Fruit fly (Drosophila melanogaster): Measurements from ENCODE around the gene Lip2.

Lip2 gene

DNA sequence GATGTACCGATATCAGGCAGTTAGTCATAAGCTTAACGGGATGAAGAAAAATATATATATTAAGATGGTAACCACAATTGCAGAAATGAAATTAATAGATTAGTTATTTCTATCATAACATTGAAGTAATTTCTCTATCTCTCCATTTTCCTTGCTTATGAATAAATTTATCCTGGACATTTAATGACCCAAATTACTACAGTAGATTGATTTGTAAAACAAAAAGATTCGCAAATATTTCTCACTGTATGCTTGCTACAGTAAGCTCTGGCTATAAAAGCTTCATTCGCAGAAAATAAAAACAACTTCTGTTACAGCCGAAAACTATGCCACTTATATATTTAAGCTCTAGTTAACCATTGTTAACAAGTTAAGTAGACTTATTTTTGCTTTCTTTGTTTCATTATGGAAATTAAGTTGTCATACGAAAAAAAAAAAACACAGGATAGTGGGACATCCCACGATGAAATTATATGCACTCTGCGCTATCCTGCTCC lies 28.6 kb downstream of the Lip2 start, which contains the start of gene CG17105:
Gene CG17105, plus strand, starts transcription at position 447 of the 497 bp plus-strand sequence.
- TF ChIP-seq fru (GFP tag; optimal IDR thresholded peaks at IDR 0.05) (no peak), Dfd (GFP tag; optimal IDR thresholded peaks at IDR 0.05) (no peak), brk (GFP tag; optimal IDR thresholded peaks at IDR 0.05) (no peak), Vsx2 (GFP tag; optimal IDR thresholded peaks at IDR 0.05; ENCODE audit: partially characterized antibody) (no peak), dl (GFP tag; optimal IDR thresholded peaks at IDR 0.05; ENCODE audit: insufficient read depth in 1 of 2, partially characterized antibody in 2 of 2) (no peak), rgr (GFP tag; optimal IDR thresholded peaks at IDR 0.05) (no peak), Mio (GFP tag; optimal IDR thresholded peaks at IDR 0.05) (no peak), Sp1 (GFP tag; optimal IDR thresholded peaks at IDR 0.05) (no peak), CrebA (GFP tag; optimal IDR thresholded peaks at IDR 0.05; ENCODE audit: borderline replicate concordance) (no peak), Myc (optimal IDR thresholded peaks at IDR 0.05) (no peak), GATAd (GFP tag; optimal IDR thresholded peaks at IDR 0.05) (no peak), Jra (GFP tag; optimal IDR thresholded peaks at IDR 0.05) (no peak), Hr78 (GFP tag; optimal IDR thresholded peaks at IDR 0.05) (no peak), Rel (GFP tag; optimal IDR thresholded peaks at IDR 0.05) (no peak), Rel (tag; optimal IDR thresholded peaks at IDR 0.05) (no peak)

dm6 chr2L:10679568-10679967 lies 29.7 kb downstream of the Lip2 start:
- TF ChIP-seq ey (GFP tag; optimal IDR thresholded peaks at IDR 0.05): peak; percentile 18
- peak; percentile 2 for TF ChIP-seq h (GFP tag; optimal IDR thresholded peaks at IDR 0.05)
- TF ChIP-seq CrebA (GFP tag; optimal IDR thresholded peaks at IDR 0.05; ENCODE audit: borderline replicate concordance): no peak

DNA sequence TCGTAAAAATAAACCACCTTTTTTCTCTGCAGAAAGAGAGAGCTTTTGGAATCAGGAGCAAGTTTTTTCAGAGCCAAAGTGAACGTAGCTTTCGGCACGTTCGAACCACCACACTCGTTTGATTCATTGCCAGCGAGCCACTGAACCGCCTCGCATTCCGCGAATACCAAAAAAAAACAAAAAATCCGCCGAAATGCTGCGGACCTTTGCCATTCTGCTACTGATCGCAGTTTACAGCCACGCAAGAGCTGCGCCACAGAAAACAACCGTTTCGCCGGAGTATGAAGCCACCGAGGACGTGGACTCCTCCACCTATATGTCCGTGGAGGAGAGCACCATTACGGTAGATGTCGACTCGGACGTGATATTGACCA lies 31.6 kb downstream of the Lip2 start:
- TF ChIP-seq Abd-B (GFP tag; optimal IDR thresholded peaks at IDR 0.05) (no peak), fru (GFP tag; optimal IDR thresholded peaks at IDR 0.05) (peak; percentile 13), dl (GFP tag; optimal IDR thresholded peaks at IDR 0.05; ENCODE audit: insufficient read depth in 1 of 2, partially characterized antibody in 2 of 2) (no peak), CG9705 (GFP tag; optimal IDR thresholded peaks at IDR 0.05) (no peak), CrebA (GFP tag; optimal IDR thresholded peaks at IDR 0.05; ENCODE audit: borderline replicate concordance) (no peak), pan (optimal IDR thresholded peaks at IDR 0.05) (no peak), lola (GFP tag; optimal IDR thresholded peaks at IDR 0.05) (no peak), Sp1 (GFP tag; optimal IDR thresholded peaks at IDR 0.05) (no peak)

DNA sequence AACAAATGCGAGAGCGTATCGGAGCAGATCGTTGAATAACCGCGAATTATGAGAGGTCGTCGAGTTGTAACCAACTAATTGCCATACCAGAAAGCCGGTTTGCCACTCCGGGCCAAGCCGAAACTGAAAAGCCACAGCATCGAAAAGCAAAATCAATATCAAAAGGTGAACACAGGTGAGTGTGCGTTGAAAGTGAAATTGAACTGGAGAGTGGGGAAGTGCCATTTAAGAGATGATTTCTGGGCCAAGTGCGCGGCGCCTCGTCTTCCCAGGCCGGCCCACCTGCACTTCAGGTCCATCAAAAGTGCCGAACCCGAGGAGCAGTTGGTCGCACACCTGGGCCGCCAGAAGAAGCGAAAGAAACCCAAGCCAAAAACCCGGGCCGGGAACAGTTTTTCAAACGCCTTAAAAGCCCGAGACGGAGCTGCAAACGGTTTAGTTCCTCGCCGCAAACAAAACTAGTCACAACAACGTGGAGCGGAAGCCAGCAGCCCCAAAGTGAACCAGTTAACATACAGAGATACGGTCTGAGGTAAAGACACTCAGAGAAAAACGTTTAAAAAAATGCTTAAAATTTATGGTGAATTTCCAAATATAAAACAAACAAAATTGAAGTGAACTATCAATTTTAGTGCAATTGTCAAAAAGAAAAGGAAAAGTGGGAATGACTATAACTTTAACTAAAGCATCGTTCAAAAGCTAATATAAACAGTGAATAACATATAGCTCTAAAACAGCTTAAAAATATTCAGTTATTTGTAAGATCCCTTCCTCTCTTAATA lies 32.1 kb downstream of the Lip2 start, which contains the start of gene CG17104:
Gene CG17104, plus strand, starts transcription at position 266 of the 782 bp plus-strand sequence.
- TF ChIP-seq Dfd (GFP tag; optimal IDR thresholded peaks at IDR 0.05): no peak
- peak; percentile 33 for TF ChIP-seq br (GFP tag; optimal IDR thresholded peaks at IDR 0.05)
- TF ChIP-seq fru (GFP tag; optimal IDR thresholded peaks at IDR 0.05): peak; percentile 75
- TF ChIP-seq foxo (GFP tag; optimal IDR thresholded peaks at IDR 0.05): peak in 1 of 2 experiments; percentile 60
- peak; percentile 32 for TF ChIP-seq tai (GFP tag; optimal IDR thresholded peaks at IDR 0.05)
- peak; percentile 46 for TF ChIP-seq Sp1 (GFP tag; optimal IDR thresholded peaks at IDR 0.05)
- TF ChIP-seq GATAd (GFP tag; optimal IDR thresholded peaks at IDR 0.05): no peak
- TF ChIP-seq woc (GFP tag; optimal IDR thresholded peaks at IDR 0.05): peak; percentile 55
- TF ChIP-seq psq (GFP tag; optimal IDR thresholded peaks at IDR 0.05): no peak
- TF ChIP-seq dmrt93B (GFP tag; optimal IDR thresholded peaks at IDR 0.05): no peak
- peak; percentile 48 for TF ChIP-seq OdsH (GFP tag; optimal IDR thresholded peaks at IDR 0.05)
- TF ChIP-seq sage (GFP tag; optimal IDR thresholded peaks at IDR 0.05): no peak
- peak; percentile 29 for TF ChIP-seq Hnf4 (GFP tag; optimal IDR thresholded peaks at IDR 0.05)
- TF ChIP-seq HLH106 (tag; optimal IDR thresholded peaks at IDR 0.05): peak; percentile 54
- no peak for TF ChIP-seq Hr78 (GFP tag; optimal IDR thresholded peaks at IDR 0.05)
- peak; percentile 44 for TF ChIP-seq ey (GFP tag; optimal IDR thresholded peaks at IDR 0.05)
- TF ChIP-seq rgr (GFP tag; optimal IDR thresholded peaks at IDR 0.05): peak; percentile 58
- peak; percentile 63 for TF ChIP-seq h (GFP tag; optimal IDR thresholded peaks at IDR 0.05)

DNA sequence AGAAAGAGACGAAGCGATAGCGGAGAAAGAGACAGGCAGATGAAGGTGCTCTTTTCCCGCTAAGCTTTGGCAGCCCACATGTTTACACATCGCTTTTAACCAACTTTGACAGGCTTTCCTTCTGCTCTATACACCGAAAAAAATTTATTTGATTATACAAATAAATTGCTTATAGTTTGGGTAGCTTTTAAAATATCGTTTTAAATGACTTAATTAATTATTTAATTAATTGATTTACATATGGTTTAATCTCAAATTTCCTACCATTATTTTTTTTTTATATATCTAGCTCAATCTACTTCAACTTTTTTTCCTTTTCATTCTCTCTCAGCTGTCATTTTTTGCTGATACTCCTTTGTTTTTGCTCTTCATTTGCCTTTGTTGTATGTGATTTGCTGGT lies 36.3 kb downstream of the Lip2 start:
- peak; percentile 9 for TF ChIP-seq HLH106 (tag; optimal IDR thresholded peaks at IDR 0.05)
- TF ChIP-seq CG32264 (GFP tag; optimal IDR thresholded peaks at IDR 0.05): no peak
- peak; percentile 2 for TF ChIP-seq psq (GFP tag; optimal IDR thresholded peaks at IDR 0.05)

All from whole organism, wandering third instar larva.